Worm (Caenorhabditis elegans) whole organism, midembryonic: ENCODE measurements around the gene str-83.

Experiments used
- T22C8.4 ChIP-seq: fragments of 200-800 bp; sonication (Bioruptor generic); IDR thresholded peaks from 2 replicates; pipeline ENCODE4 v1.3.6; 2022; ENCODE audit warnings: missing genetic modification characterization, missing compliant biosample characterization
- cog-1 ChIP-seq: sonication (generic microtip); optimal IDR thresholded peaks from 2 replicates; lab custom pipeline; 2016; ENCODE audit warnings: missing genetic modification characterization, missing compliant biosample characterization
- flt-1 ChIP-seq: fragments of 200-800 bp; sonication (Bioruptor generic); IDR thresholded peaks from 2 replicates; pipeline ENCODE4 v1.3.6; 2022; ENCODE audit warnings: missing genetic modification characterization, missing compliant biosample characterization
- klf-2 ChIP-seq: fragments of 200-800 bp; sonication (Bioruptor generic); conservative IDR thresholded peaks from 2 replicates; pipeline ENCODE4 v1.3.6; 2022; ENCODE audit warnings: missing genetic modification reagents, missing genetic modification characterization, missing compliant biosample characterization
- med-1 ChIP-seq: sonication (generic microtip); optimal IDR thresholded peaks from 2 replicates; lab custom pipeline; 2017; ENCODE audit warnings: missing genetic modification characterization, mild to moderate bottlenecking, missing compliant biosample characterization, antibody characterized with exemption, missing genetic modification reagents; ENCODE audit not compliant: insufficient read depth
- ref-1 ChIP-seq: fragments of 200-800 bp; sonication (Bioruptor generic); conservative IDR thresholded peaks from 2 replicates; pipeline ENCODE4 v1.3.6; 2022; ENCODE audit warnings: missing genetic modification reagents, missing genetic modification characterization, missing compliant biosample characterization
- tab-1 ChIP-seq: fragments of 200-800 bp; sonication (Bioruptor generic); IDR thresholded peaks from 2 replicates; pipeline ENCODE4 v1.3.6; 2022; ENCODE audit warnings: missing genetic modification characterization, missing compliant biosample characterization
- ztf-23 ChIP-seq: fragments of 200-800 bp; sonication (Bioruptor generic); IDR thresholded peaks from 2 replicates; pipeline ENCODE4 v1.3.6; 2022; ENCODE audit warnings: missing genetic modification reagents, missing genetic modification characterization, missing compliant biosample characterization
- ztf-29 ChIP-seq: fragments of 200-800 bp; sonication (Bioruptor generic); IDR thresholded peaks from 2 replicates; pipeline ENCODE4 v1.3.6; 2022; ENCODE audit warnings: missing genetic modification reagents, missing genetic modification characterization, missing compliant biosample characterization

The str-83 gene

ce11 chrV:3979053-3979452, 2.0 kb downstream of the str-83 start, which contains the start of gene nlp-34:
TSS of gene nlp-34 (minus strand) at chrV:3979134.
- TF ChIP-seq med-1 (GFP tag; lab: Kevin White, UChicago) (no peak), ref-1 (GFP tag; lab: Robert Waterston, UW) (no peak), T22C8.4 (GFP tag; lab: Robert Waterston, UW) (no peak)

ce11 chrV:3979819-3980218, 2.8 kb downstream of the str-83 start, which contains the start of gene nlp-31:
TSS of gene nlp-31 (plus strand) at chrV:3980055.
- TF ChIP-seq klf-2: no peak
- no peak for TF ChIP-seq flt-1
- TF ChIP-seq med-1 (GFP tag; lab: Kevin White, UChicago): no peak
- TF ChIP-seq ref-1 (GFP tag; lab: Robert Waterston, UW): no peak
- no peak for TF ChIP-seq cog-1 (tag; lab: Kevin White, UChicago)
- no peak for TF ChIP-seq ztf-23 (GFP tag; lab: Robert Waterston, UW)
- TF ChIP-seq ztf-29: no peak
- TF ChIP-seq T22C8.4 (GFP tag; lab: Robert Waterston, UW): no peak
- TF ChIP-seq tab-1 (GFP tag; lab: Robert Waterston, UW): no peak

- no peak for TF ChIP-seq ztf-23 (GFP tag; lab: Robert Waterston, UW)
Observed at ce11 chrV:3980228-3980933, 3.3 kb downstream of the str-83 start.

ce11 chrV:3981680-3982079, 4.6 kb downstream of the str-83 start, which contains the start of gene nlp-30:
TSS of gene nlp-30 (plus strand) at chrV:3981980.
- TF ChIP-seq ztf-23 (GFP tag; lab: Robert Waterston, UW) (no peak), cog-1 (tag; lab: Kevin White, UChicago) (no peak), klf-2 (no peak)

- TF ChIP-seq flt-1 (no peak), ztf-23 (GFP tag; lab: Robert Waterston, UW) (no peak), cog-1 (tag; lab: Kevin White, UChicago) (no peak), med-1 (GFP tag; lab: Kevin White, UChicago) (no peak), tab-1 (GFP tag; lab: Robert Waterston, UW) (no peak)
Observed at ce11 chrV:3984178-3984577, 7.1 kb downstream of the str-83 start, which contains the start of gene nlp-29. TSS of gene nlp-29 (plus strand) at chrV:3984425.

ce11 chrV:3985104-3985503, 8.0 kb downstream of the str-83 start:
- TF ChIP-seq T22C8.4 (GFP tag; lab: Robert Waterston, UW) (no peak), ztf-29 (no peak)

ce11 chrV:3987616-3988015, 10.6 kb downstream of the str-83 start, which contains the start of gene nlp-28:
TSS of gene nlp-28 (plus strand) at chrV:3987900.
- TF ChIP-seq ztf-23 (GFP tag; lab: Robert Waterston, UW): no peak
- TF ChIP-seq klf-2: no peak
- TF ChIP-seq T22C8.4 (GFP tag; lab: Robert Waterston, UW): no peak
- TF ChIP-seq tab-1 (GFP tag; lab: Robert Waterston, UW): no peak
- TF ChIP-seq ref-1 (GFP tag; lab: Robert Waterston, UW): no peak
- no peak for TF ChIP-seq med-1 (GFP tag; lab: Kevin White, UChicago)
- no peak for TF ChIP-seq ztf-29
- no peak for TF ChIP-seq cog-1 (tag; lab: Kevin White, UChicago)
- no peak for TF ChIP-seq flt-1

ce11 chrV:3989070-3989469, 12.0 kb downstream of the str-83 start, which contains the start of gene nlp-27:
TSS of gene nlp-27 (plus strand) at chrV:3989378.
- TF ChIP-seq med-1 (GFP tag; lab: Kevin White, UChicago) (no peak), klf-2 (no peak), T22C8.4 (GFP tag; lab: Robert Waterston, UW) (no peak), cog-1 (tag; lab: Kevin White, UChicago) (no peak), flt-1 (no peak), ztf-29 (no peak), tab-1 (GFP tag; lab: Robert Waterston, UW) (no peak), ref-1 (GFP tag; lab: Robert Waterston, UW) (no peak), ztf-23 (GFP tag; lab: Robert Waterston, UW) (no peak)

ce11 chrV:3992334-3992733, 15.3 kb downstream of the str-83 start:
- no peak for TF ChIP-seq T22C8.4 (GFP tag; lab: Robert Waterston, UW)

- TF ChIP-seq ztf-23 (GFP tag; lab: Robert Waterston, UW): no peak
- TF ChIP-seq tab-1 (GFP tag; lab: Robert Waterston, UW): no peak
- no peak for TF ChIP-seq ref-1 (GFP tag; lab: Robert Waterston, UW)
- TF ChIP-seq T22C8.4 (GFP tag; lab: Robert Waterston, UW): no peak
- TF ChIP-seq flt-1: no peak
- TF ChIP-seq klf-2: no peak
- no peak for TF ChIP-seq cog-1 (tag; lab: Kevin White, UChicago)
- TF ChIP-seq med-1 (GFP tag; lab: Kevin White, UChicago): no peak
- no peak for TF ChIP-seq ztf-29
Observed at ce11 chrV:3994048-3994447, 17.0 kb downstream of the str-83 start, which contains the start of gene K09D9.9. TSS of gene K09D9.9 (minus strand) at chrV:3994148.

- TF ChIP-seq ztf-23 (GFP tag; lab: Robert Waterston, UW) (no peak), klf-2 (no peak), med-1 (GFP tag; lab: Kevin White, UChicago) (no peak), cog-1 (tag; lab: Kevin White, UChicago) (no peak), ref-1 (GFP tag; lab: Robert Waterston, UW) (no peak), T22C8.4 (GFP tag; lab: Robert Waterston, UW) (no peak), flt-1 (no peak), tab-1 (GFP tag; lab: Robert Waterston, UW) (no peak), ztf-29 (no peak)
Observed at ce11 chrV:3995838-3996237, 18.8 kb downstream of the str-83 start, which contains the start of gene srx-62. TSS of gene srx-62 (minus strand) at chrV:3995938.
